Worm (Caenorhabditis elegans): ENCODE results near the gene pxn-1.

DNA sequence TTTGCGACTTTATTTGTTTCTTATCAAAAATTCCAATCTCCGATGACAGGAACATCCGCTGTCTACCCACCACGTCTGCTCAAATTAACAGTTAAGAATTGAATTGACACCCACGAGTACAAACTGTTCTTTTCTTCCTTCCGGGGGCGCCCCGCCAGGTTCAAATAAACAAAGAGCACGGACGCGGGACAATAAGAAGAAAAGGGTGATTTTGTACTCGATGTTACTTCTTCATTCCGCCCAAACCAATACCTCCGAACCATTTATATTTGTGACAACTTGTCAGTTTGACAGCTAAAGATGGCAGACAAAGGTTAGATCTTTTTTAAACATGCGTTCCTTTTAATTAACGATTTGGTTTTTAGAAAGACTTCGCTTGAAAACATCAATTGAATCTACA lies 31.1 kb downstream of the pxn-1 start, which contains the start of gene otpl-6:
- TF ChIP-seq elt-3 (tag; optimal IDR thresholded peaks at IDR 0.05): no peak
- no peak for TF ChIP-seq mdl-1 (tag; optimal IDR thresholded peaks at IDR 0.05)
- no peak for TF ChIP-seq ama-1 (optimal IDR thresholded peaks at IDR 0.05)
- no peak for TF ChIP-seq nhr-237 (tag; optimal IDR thresholded peaks at IDR 0.05)
- TF ChIP-seq nhr-12 (tag; optimal IDR thresholded peaks at IDR 0.05): no peak

All from whole organism, L2 larva.